Fruit fly (Drosophila melanogaster) whole organism, embryonic: ENCODE data around the gene Eip63F-1.

Source experiments
- Ada2b ChIP-seq: fragments of 200-800 bp; sonication (Bioruptor generic); IDR thresholded peaks from 2 replicates; pipeline ENCODE4 v1.3.6; 2022; ENCODE audit warnings: missing biosample characterization, missing genetic modification characterization
- Aef1 ChIP-seq: fragments of 200-800 bp; sonication (Bioruptor generic); IDR thresholded peaks from 3 replicates; pipeline ENCODE4 v1.3.6; 2022; ENCODE audit warnings: missing biosample characterization, missing genetic modification characterization
- B-H2 ChIP-seq: fragments of 200-800 bp; sonication (Bioruptor generic); optimal IDR thresholded peaks from 2 replicates; lab custom pipeline; 2018; ENCODE audit warnings: missing biosample characterization, mild to moderate bottlenecking, missing genetic modification characterization
- CG12391 ChIP-seq: fragments of 200-800 bp; sonication (Bioruptor generic); optimal IDR thresholded peaks from 3 replicates; lab custom pipeline; 2018; ENCODE audit warnings: missing biosample characterization, mild to moderate bottlenecking, missing genetic modification characterization, moderate library complexity
- CG1529 ChIP-seq: fragments of 200-800 bp; sonication (Bioruptor generic); optimal IDR thresholded peaks from 3 replicates; lab custom pipeline; 2018; ENCODE audit warnings: missing biosample characterization, missing genetic modification characterization
- CG15514 ChIP-seq: fragments of 200-800 bp; sonication (Bioruptor generic); optimal IDR thresholded peaks from 3 replicates; lab custom pipeline; 2017; ENCODE audit warnings: missing biosample characterization, missing genetic modification characterization, mild to moderate bottlenecking, moderate library complexity, missing genetic modification reagents
- CG17912 ChIP-seq: fragments of 200-800 bp; sonication (Bioruptor generic); optimal IDR thresholded peaks from 2 replicates; lab custom pipeline; 2018; ENCODE audit warnings: missing biosample characterization, mild to moderate bottlenecking, missing genetic modification characterization
- CG2116 ChIP-seq: fragments of 200-800 bp; sonication (Bioruptor generic); optimal IDR thresholded peaks from 3 replicates; lab custom pipeline; 2018; ENCODE audit warnings: missing biosample characterization, mild to moderate bottlenecking, missing genetic modification characterization
- CG2712 ChIP-seq: fragments of 200-800 bp; optimal IDR thresholded peaks from 3 replicates; lab custom pipeline; 2019; ENCODE audit warnings: missing biosample characterization, mild to moderate bottlenecking, missing genetic modification characterization, moderate library complexity
- CG32532 ChIP-seq: fragments of 200-800 bp; sonication (Bioruptor generic); IDR thresholded peaks from 2 replicates; pipeline ENCODE4 v1.3.6; 2022; ENCODE audit warnings: missing biosample characterization, missing genetic modification characterization
- CG3407 ChIP-seq: fragments of 200-800 bp; sonication (Bioruptor generic); optimal IDR thresholded peaks from 2 replicates; lab custom pipeline; 2018; ENCODE audit warnings: missing biosample characterization, mild to moderate bottlenecking, missing genetic modification characterization
- CG3995 ChIP-seq: fragments of 200-800 bp; sonication (Bioruptor generic); optimal IDR thresholded peaks from 3 replicates; lab custom pipeline; 2016; ENCODE audit warnings: missing biosample characterization, missing genetic modification characterization
- CG6175 ChIP-seq: fragments of 200-800 bp; sonication (Bioruptor generic); IDR thresholded peaks from 3 replicates; pipeline ENCODE4 v1.3.6; 2022; ENCODE audit warnings: missing biosample characterization, missing genetic modification characterization
- CG7271 ChIP-seq: fragments of 200-800 bp; sonication (Bioruptor generic); optimal IDR thresholded peaks from 2 replicates; lab custom pipeline; 2018; ENCODE audit warnings: missing biosample characterization, mild to moderate bottlenecking, missing genetic modification characterization, moderate library complexity
- CG9215 ChIP-seq: fragments of 200-800 bp; sonication (Bioruptor generic); IDR thresholded peaks from 2 replicates; pipeline ENCODE4 v1.3.6; 2022; ENCODE audit warnings: missing biosample characterization, missing genetic modification characterization
- CG9932 ChIP-seq: fragments of 200-800 bp; sonication (Bioruptor generic); IDR thresholded peaks from 2 replicates; pipeline ENCODE4 v1.3.6; 2022; ENCODE audit warnings: missing biosample characterization, missing genetic modification characterization
- Dp ChIP-seq: fragments of 200-800 bp; sonication (Bioruptor generic); optimal IDR thresholded peaks from 2 replicates; lab custom pipeline; 2018; ENCODE audit warnings: missing biosample characterization, mild to moderate bottlenecking, missing genetic modification characterization, moderate library complexity
- E2f2 ChIP-seq: fragments of 200-800 bp; sonication (Bioruptor generic); IDR thresholded peaks from 2 replicates; pipeline ENCODE4 v1.3.6; 2022; ENCODE audit warnings: missing biosample characterization, missing genetic modification characterization
- Kr ChIP-seq: fragments of 200-800 bp; sonication (Bioruptor generic); optimal IDR thresholded peaks from 2 replicates; lab custom pipeline; 2017; ENCODE audit warnings: missing biosample characterization, mild to moderate bottlenecking, missing genetic modification characterization
- Myb ChIP-seq: fragments of 200-800 bp; sonication (Bioruptor generic); optimal IDR thresholded peaks from 2 replicates; lab custom pipeline; 2016; ENCODE audit warnings: missing biosample characterization, missing genetic modification characterization
- Ravus ChIP-seq: fragments of 200-800 bp; sonication (Bioruptor generic); IDR thresholded peaks from 2 replicates; pipeline ENCODE4 v1.3.6; 2022; ENCODE audit warnings: missing biosample characterization, missing genetic modification characterization
- Rfx ChIP-seq: fragments of 200-800 bp; sonication (Bioruptor generic); IDR thresholded peaks from 2 replicates; pipeline ENCODE4 v1.3.6; 2022; ENCODE audit warnings: missing biosample characterization, missing genetic modification characterization
- Taf1 ChIP-seq: fragments of 200-800 bp; sonication (Bioruptor generic); IDR thresholded peaks from 2 replicates; pipeline ENCODE4 v1.3.6; 2022; ENCODE audit warnings: missing biosample characterization, missing genetic modification characterization
- chinmo ChIP-seq: fragments of 200-800 bp; sonication (Bioruptor generic); IDR thresholded peaks from 4 replicates; pipeline ENCODE4 v1.3.6; 2022; ENCODE audit warnings: missing biosample characterization, missing genetic modification characterization; ENCODE audit not compliant: partially characterized antibody
- crc ChIP-seq: fragments of 200-800 bp; sonication (Bioruptor generic); optimal IDR thresholded peaks from 2 replicates; lab custom pipeline; 2016; ENCODE audit warnings: missing biosample characterization, missing genetic modification characterization
- da ChIP-seq: fragments of 200-800 bp; sonication (Bioruptor generic); optimal IDR thresholded peaks from 2 replicates; lab custom pipeline; 2016; ENCODE audit warnings: missing biosample characterization, missing genetic modification characterization
- grau ChIP-seq: fragments of 200-800 bp; optimal IDR thresholded peaks from 3 replicates; lab custom pipeline; 2019; ENCODE audit warnings: missing biosample characterization, mild to moderate bottlenecking, missing genetic modification characterization, moderate library complexity
- gsb-n ChIP-seq: fragments of 200-800 bp; sonication (Bioruptor generic); optimal IDR thresholded peaks from 3 replicates; lab custom pipeline; 2018; ENCODE audit warnings: missing biosample characterization, mild to moderate bottlenecking, missing genetic modification characterization
- hbn ChIP-seq: fragments of 200-800 bp; sonication (Bioruptor generic); IDR thresholded peaks from 2 replicates; pipeline ENCODE4 v1.3.6; 2022; ENCODE audit warnings: missing biosample characterization, missing genetic modification characterization; ENCODE audit not compliant: partially characterized antibody
- pros ChIP-seq: fragments of 200-800 bp; sonication (Bioruptor generic); optimal IDR thresholded peaks from 3 replicates; lab custom pipeline; 2019; ENCODE audit warnings: missing biosample characterization, mild to moderate bottlenecking, missing genetic modification characterization, moderate library complexity
- pzg ChIP-seq: fragments of 200-800 bp; sonication (Bioruptor generic); optimal IDR thresholded peaks from 3 replicates; lab custom pipeline; 2018; ENCODE audit warnings: missing biosample characterization, mild to moderate bottlenecking, missing genetic modification characterization, moderate library complexity
- ranshi ChIP-seq: fragments of 200-800 bp; sonication (Bioruptor generic); IDR thresholded peaks from 2 replicates; pipeline ENCODE4 v1.3.6; 2022; ENCODE audit warnings: missing biosample characterization, missing genetic modification characterization
- ro ChIP-seq: fragments of 200-800 bp; sonication (Bioruptor generic); IDR thresholded peaks from 2 replicates; pipeline ENCODE4 v1.3.6; 2022; ENCODE audit warnings: missing biosample characterization, missing genetic modification characterization
- row ChIP-seq: fragments of 200-800 bp; sonication (Bioruptor generic); IDR thresholded peaks from 3 replicates; pipeline ENCODE4 v1.3.6; 2022; ENCODE audit warnings: missing biosample characterization, missing genetic modification characterization
- scrt ChIP-seq: fragments of 200-800 bp; sonication (Bioruptor generic); optimal IDR thresholded peaks from 2 replicates; lab custom pipeline; 2018; ENCODE audit warnings: missing biosample characterization, mild to moderate bottlenecking, missing genetic modification characterization, moderate library complexity
- sd ChIP-seq: fragments of 200-800 bp; sonication (Bioruptor generic); optimal IDR thresholded peaks from 3 replicates; lab custom pipeline; 2018; ENCODE audit warnings: missing biosample characterization, mild to moderate bottlenecking, missing genetic modification characterization, moderate library complexity
- sens ChIP-seq: fragments of 200-800 bp; sonication (Bioruptor generic); peaks from one replicate; lab custom pipeline; 2016; ENCODE audit warnings: missing biosample characterization, missing genetic modification characterization
- slou ChIP-seq: fragments of 200-800 bp; sonication (Bioruptor generic); optimal IDR thresholded peaks from 3 replicates; lab custom pipeline; 2016; ENCODE audit warnings: missing biosample characterization, missing genetic modification characterization
- sr ChIP-seq: fragments of 200-800 bp; sonication (Bioruptor generic); IDR thresholded peaks from 3 replicates; pipeline ENCODE4 v1.3.6; 2022; ENCODE audit warnings: missing biosample characterization, missing genetic modification characterization
- stwl ChIP-seq: fragments of 200-800 bp; sonication (Bioruptor generic); optimal IDR thresholded peaks from 3 replicates; lab custom pipeline; 2018; ENCODE audit warnings: missing biosample characterization, mild to moderate bottlenecking, missing genetic modification characterization, moderate library complexity
- tgo ChIP-seq: fragments of 200-800 bp; sonication (Bioruptor generic); IDR thresholded peaks from 3 replicates; pipeline ENCODE4 v1.3.6; 2022; ENCODE audit warnings: missing biosample characterization, missing genetic modification characterization
- tin ChIP-seq: fragments of 200-800 bp; sonication (Bioruptor generic); optimal IDR thresholded peaks from 3 replicates; lab custom pipeline; 2016; ENCODE audit warnings: missing biosample characterization, missing genetic modification characterization
- trem ChIP-seq: fragments of 200-800 bp; optimal IDR thresholded peaks from 3 replicates; lab custom pipeline; 2019; ENCODE audit warnings: missing biosample characterization, mild to moderate bottlenecking, missing genetic modification characterization, moderate library complexity
- tx ChIP-seq: fragments of 200-800 bp; sonication (Bioruptor generic); optimal IDR thresholded peaks from 2 replicates; lab custom pipeline; 2016; ENCODE audit warnings: missing biosample characterization, missing genetic modification characterization
- unc-4 ChIP-seq: fragments of 200-800 bp; sonication (Bioruptor generic); IDR thresholded peaks from 2 replicates; pipeline ENCODE4 v1.3.6; 2022; ENCODE audit warnings: missing biosample characterization, missing genetic modification characterization; ENCODE audit not compliant: partially characterized antibody
- wor ChIP-seq: fragments of 200-800 bp; sonication (Bioruptor generic); IDR thresholded peaks from 2 replicates; pipeline ENCODE4 v1.3.6; 2022; ENCODE audit warnings: missing biosample characterization, missing genetic modification characterization

Eip63F-1 gene

dm6 chr3L:3952468-3952867, 17.1 kb upstream of the Eip63F-1 start, which contains the start of gene CG14984 (continued):
- TF ChIP-seq crc (GFP tag; lab: Kevin White, UChicago): no peak
- TF ChIP-seq tin (GFP tag; lab: Kevin White, UChicago): peak; percentile 33
- TF ChIP-seq slou: no peak
- no peak for TF ChIP-seq da (GFP tag; lab: Kevin White, UChicago)

dm6 chr3L:3951875-3952274, 16.5 kb upstream of the Eip63F-1 start:
- TF ChIP-seq tgo (GFP tag; lab: Robert Waterston, UW): no peak
- no peak for TF ChIP-seq pros (GFP tag; lab: Kevin White, UChicago)
- no peak for TF ChIP-seq CG3407
- TF ChIP-seq sd (tag; lab: Kevin White, UChicago): peak; percentile 56
- TF ChIP-seq ranshi: peak; percentile 18; the same call in 1 of the 2 replicates
- peak; percentile 48; the same call in 1 of the 2 replicates for TF ChIP-seq Rfx (GFP tag; lab: Robert Waterston, UW)
- peak; percentile 15 for TF ChIP-seq B-H2
- 0 out of 4 replicates have a peak, but pooled peaks have one; percentile 55 for TF ChIP-seq chinmo
- TF ChIP-seq CG1529: no peak
- peak; percentile 32; the same call in 1 of the 2 replicates for TF ChIP-seq CG32532
- TF ChIP-seq CG3995 (GFP tag; lab: Kevin White, UChicago): peak; percentile 91
- TF ChIP-seq CG9932 (GFP tag; lab: Robert Waterston, UW): peak; percentile 50

- TF ChIP-seq tx (GFP tag; lab: Kevin White, UChicago): no peak
- TF ChIP-seq ro (GFP tag; lab: Robert Waterston, UW): no peak
Observed at dm6 chr3L:3949205-3949604, 13.8 kb upstream of the Eip63F-1 start, which contains the start of gene CG14983. CG14983 (minus strand) TSS chr3L:3949305.

- TF ChIP-seq trem (tag; lab: Kevin White, UChicago): peak; percentile 34
- no peak for TF ChIP-seq unc-4
- TF ChIP-seq scrt: peak; percentile 28
- TF ChIP-seq CG17912: no peak
- peak; percentile 35 for TF ChIP-seq pzg
- no peak for TF ChIP-seq CG6175 (GFP tag; lab: Robert Waterston, UW)
- no peak for TF ChIP-seq Aef1 (GFP tag; lab: Robert Waterston, UW)
- TF ChIP-seq sr (GFP tag; lab: Robert Waterston, UW): no peak
- TF ChIP-seq wor: no peak
- no peak for TF ChIP-seq gsb-n (tag; lab: Kevin White, UChicago)
- peak; percentile 13 for TF ChIP-seq Myb (GFP tag; lab: Kevin White, UChicago)
- TF ChIP-seq grau (tag; lab: Kevin White, UChicago): no peak
- peak; percentile 13 for TF ChIP-seq CG2116
- TF ChIP-seq Ravus (GFP tag; lab: Robert Waterston, UW): no peak
- peak; percentile 97 for TF ChIP-seq stwl (tag; lab: Kevin White, UChicago)
- peak; percentile 23 for TF ChIP-seq CG2712 (tag; lab: Kevin White, UChicago)
- peak; percentile 90 for TF ChIP-seq Dp (GFP tag; lab: Kevin White, UChicago)
- peak; percentile 18 for TF ChIP-seq CG12391 (tag; lab: Kevin White, UChicago)
- peak; percentile 24 for TF ChIP-seq sens
- peak; percentile 5 for TF ChIP-seq CG15514 (GFP tag; lab: Kevin White, UChicago)
- no peak for TF ChIP-seq da (GFP tag; lab: Kevin White, UChicago)
- peak; percentile 94 for TF ChIP-seq E2f2 (GFP tag; lab: Robert Waterston, UW)
- TF ChIP-seq Ada2b (GFP tag; lab: Robert Waterston, UW): no peak
- no peak for TF ChIP-seq hbn (GFP tag; lab: Robert Waterston, UW)
- TF ChIP-seq Kr (GFP tag; lab: Kevin White, UChicago): peak; percentile 68
- no peak for TF ChIP-seq CG9215 (GFP tag; lab: Robert Waterston, UW)
- no peak for TF ChIP-seq CG7271 (tag; lab: Kevin White, UChicago)
- TF ChIP-seq Taf1 (GFP tag; lab: Robert Waterston, UW): no peak
- peak; percentile 55 for TF ChIP-seq row
Observed at dm6 chr3L:3947301-3947941, 12.0 kb upstream of the Eip63F-1 start, which contains the start of gene CG10853. CG10853 (plus strand) TSS chr3L:3947891.
